Worm (Caenorhabditis elegans): ENCODE measurements around the gene srw-11.
"Not testable (repeated sequence)": the region's sequence is repeated elsewhere in the genome, so short reads cannot be mapped to it uniquely, and the experiment has no call there.

srw-11 gene

DNA sequence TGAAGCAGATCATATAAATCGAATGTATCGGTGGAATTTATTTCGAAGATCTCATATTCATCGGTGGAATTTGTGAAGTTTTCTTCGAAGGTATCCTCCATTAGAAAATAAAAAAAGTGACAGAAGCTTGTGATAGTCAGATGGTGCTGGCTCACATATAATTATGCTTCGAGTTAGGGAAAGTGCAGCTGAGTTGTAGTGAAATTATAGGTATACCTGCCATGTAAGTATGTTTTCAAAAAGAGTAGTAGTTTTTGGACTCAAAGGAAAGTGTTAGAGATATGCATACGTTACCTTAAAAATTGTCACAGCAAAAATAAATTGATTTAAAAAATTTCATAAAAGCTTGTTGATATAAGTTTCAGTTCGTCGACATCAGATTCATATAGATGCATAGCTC lies at the start of gene srw-11:
Gene srw-11 (minus strand): TSS at position 101 of the 400 bp plus-strand sequence.
- no peak for TF ChIP-seq unc-62 (GFP tag; optimal IDR thresholded peaks at IDR 0.05)

DNA sequence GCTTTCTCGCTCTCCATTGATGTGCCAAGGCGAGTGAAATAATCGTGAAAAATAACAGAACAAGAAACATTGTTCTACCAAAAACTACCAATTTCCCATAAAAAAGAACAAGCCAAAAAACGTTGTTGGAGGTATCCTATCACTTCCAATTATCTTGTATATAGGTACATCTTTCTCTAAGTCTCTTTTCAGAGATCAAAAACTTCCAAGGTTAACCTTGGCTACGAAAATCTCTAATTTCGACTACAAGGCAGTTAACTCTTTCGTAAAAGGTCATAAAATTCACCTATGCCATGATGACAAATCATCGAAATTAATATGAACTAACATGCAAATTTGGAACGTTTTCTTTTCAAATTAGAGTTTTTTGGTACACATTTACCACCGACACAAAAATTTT lies 47.7 kb upstream of the srw-11 start, which contains the start of gene cyp-34A1:
Gene cyp-34A1 (minus strand): TSS at position 101 of the 400 bp plus-strand sequence.
- TF ChIP-seq unc-62 (GFP tag; optimal IDR thresholded peaks at IDR 0.05), result no peak

DNA sequence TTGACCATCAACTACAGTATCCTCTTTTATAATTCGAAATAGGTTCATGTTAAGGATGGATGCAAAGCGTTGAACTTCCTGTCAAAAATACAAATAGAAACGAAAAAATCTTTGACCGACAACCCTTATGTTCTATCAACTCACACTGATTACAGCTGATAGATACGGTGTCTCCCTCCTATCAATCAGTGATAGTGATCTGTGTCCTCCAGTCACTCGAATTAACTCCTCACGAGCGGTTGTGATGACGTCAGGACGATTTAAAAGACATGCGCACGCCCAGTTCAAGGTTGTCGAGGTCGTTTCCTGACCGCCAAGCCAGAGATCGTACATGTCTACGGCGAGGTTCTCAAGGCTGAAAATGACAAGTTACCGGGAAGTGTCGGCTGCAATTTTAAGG lies 45.9 kb upstream of the srw-11 start:
- no peak for TF ChIP-seq unc-62 (GFP tag; optimal IDR thresholded peaks at IDR 0.05)

DNA sequence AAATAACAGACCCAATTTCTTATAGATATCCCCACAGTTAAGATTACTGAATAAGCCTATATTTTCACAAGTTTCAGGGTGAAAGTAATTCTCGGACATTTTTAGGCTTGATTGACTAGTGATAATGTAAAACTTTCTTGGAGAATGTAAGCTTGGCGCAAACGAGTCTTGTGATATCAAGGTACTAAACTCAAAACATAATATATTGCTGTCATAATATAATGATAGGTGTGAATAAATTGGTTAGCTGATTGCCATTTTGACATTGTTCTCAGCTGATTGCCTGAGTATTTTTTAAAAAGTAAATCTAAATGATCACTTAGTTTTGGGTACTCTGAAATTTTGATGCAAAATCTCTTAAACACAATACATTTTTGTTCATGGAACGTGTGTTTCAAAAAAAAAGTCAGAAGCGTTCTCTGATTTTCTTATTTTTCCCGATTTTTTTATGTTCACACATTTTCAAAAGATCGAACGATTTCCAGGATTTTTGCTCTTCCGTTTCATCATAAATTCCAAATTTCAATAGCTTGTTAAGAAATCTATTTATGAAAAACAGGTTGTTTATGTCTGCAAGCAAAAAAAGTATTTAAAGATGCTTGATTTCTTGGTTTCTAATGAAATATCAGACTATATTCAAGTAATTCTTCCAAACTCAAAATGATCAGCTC lies 41.3 kb upstream of the srw-11 start, which contains the start of the genes srw-19 and srx-51:
Gene srw-19 (minus strand): TSS at position 101 of the 671 bp plus-strand sequence.
Gene srx-51 (plus strand): TSS at position 621 of the 671 bp plus-strand sequence.
- TF ChIP-seq unc-62 (GFP tag; optimal IDR thresholded peaks at IDR 0.05), result no peak

DNA sequence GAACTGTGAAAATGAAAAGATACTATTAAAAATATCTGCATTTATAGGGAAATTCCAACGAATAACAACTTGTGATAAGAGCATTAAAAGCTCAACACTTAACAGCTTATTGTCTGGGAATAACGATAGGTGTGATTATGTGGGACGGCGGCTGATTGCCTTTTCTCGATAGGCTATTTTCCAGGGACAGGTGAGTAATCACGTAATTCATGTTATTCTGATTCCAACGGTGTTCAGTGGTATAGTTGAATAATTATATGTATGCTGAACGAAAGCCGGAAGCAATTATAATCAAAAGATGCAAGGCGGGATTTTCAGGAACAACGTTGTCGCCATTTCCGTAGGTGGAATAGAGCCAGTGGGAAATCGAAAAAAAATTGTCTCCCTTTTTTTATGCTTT lies 36.8 kb upstream of the srw-11 start, which contains the start of gene srw-17:
Gene srw-17 (minus strand): TSS at position 101 of the 400 bp plus-strand sequence.
- no peak for TF ChIP-seq unc-62 (GFP tag; optimal IDR thresholded peaks at IDR 0.05)

DNA sequence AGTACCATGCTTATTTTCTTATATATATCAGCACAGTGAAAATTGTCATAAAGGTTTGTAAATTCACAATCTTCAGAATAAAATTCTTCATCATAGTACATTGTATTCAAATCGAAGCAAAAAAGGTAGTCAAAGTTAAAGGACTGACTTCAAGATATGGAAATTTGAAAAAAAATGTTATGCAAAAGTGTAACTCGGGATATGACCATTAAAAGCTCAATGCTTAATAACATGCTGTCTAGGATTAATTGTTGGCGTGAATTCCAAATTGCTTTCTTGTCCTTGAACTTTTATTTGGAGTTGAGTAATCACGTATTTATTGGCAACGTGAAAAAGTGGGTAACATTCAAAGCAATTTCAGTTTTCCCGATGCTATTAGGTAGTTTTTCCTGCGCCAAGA lies 34.6 kb upstream of the srw-11 start, which contains the start of gene srw-16:
Gene srw-16 (minus strand): TSS at position 101 of the 400 bp plus-strand sequence.
- TF ChIP-seq unc-62 (GFP tag; optimal IDR thresholded peaks at IDR 0.05), result no peak

DNA sequence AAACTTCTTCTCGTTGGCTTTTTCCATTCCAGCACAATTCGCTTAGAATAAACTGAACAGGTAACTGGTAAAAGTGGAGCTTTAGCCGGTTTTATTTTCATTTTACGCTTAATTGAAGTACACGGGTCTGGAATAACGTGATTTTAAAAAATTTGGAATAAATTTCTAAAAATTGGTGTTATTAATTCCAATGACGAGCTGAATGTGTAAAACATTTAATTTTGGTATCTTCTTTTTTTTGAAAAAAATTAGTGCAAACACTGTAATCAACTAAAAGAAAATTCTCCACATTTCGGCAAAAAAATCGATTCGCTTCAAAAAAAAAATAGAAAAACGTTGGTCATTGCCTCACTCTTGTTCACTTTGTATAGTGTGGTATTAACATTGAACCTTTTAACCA lies 32.1 kb upstream of the srw-11 start, which contains the start of gene T10H4.4:
Gene T10H4.4 (minus strand): TSS at position 101 of the 400 bp plus-strand sequence.
- no peak for TF ChIP-seq unc-62 (GFP tag; optimal IDR thresholded peaks at IDR 0.05)

DNA sequence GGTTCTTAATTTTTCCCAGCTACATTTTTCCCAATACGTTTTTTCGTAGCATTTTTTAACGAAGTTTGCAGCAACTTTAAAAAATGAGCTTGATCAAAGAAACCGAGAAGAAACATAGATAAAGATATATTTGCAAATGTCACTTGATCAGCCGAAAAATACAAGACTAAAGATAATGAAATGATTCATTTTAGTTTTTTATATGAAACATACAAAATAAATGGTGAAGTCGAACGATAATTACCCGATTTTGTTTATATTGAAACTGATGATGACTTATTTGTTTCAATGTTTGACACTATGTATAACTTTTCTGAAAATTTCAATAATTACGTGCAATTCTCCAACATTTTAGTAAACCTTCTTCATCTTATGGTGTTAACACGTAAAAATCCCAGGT lies 28.2 kb upstream of the srw-11 start, which contains the start of gene srw-22:
Gene srw-22 (plus strand): TSS at position 301 of the 400 bp plus-strand sequence.
- no peak for TF ChIP-seq unc-62 (GFP tag; optimal IDR thresholded peaks at IDR 0.05)

DNA sequence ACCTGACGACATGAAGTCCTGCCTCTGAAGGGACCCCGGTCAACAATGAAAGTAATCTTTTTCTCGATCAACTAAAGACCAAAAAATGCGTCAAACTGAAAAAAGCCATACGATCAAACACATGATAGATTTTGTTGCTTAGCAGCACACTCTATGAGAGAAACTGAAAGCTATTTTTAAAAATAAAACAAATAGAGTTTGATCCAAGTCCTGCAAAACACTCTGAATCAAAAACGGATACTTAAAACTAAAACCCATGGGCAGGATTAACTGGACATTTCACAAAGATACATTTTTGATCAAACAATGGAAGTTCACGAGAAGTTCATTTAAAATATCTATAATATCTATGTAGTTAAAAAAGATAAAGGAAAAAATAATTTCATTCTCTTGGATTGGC lies 27.3 kb upstream of the srw-11 start, which contains the start of gene T10H4.13:
Gene T10H4.13 (minus strand): TSS at position 101 of the 400 bp plus-strand sequence.
- TF ChIP-seq unc-62 (GFP tag; optimal IDR thresholded peaks at IDR 0.05), result no peak

DNA sequence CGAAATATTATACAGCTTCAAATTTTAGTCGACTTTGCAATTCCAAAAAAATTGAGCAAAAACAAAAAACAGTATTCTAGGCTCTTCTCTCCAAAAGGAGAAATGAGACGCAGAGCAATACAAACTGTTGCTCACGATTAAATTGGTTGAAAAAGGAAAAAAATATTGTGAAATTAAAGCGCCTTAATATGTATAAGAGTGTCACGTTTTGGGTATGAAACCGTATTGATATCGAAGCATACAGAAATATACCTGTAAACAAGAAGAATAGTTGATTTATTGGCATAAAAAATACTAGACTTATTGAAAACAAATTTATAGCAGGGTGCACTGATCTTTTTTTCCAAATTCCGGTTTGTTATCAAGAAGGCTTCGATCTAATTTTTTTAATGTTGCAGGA lies 25.7 kb upstream of the srw-11 start, which contains the start of gene M01B2.13:
Gene M01B2.13 (minus strand): TSS at position 101 of the 400 bp plus-strand sequence.
- TF ChIP-seq unc-62 (GFP tag; optimal IDR thresholded peaks at IDR 0.05), result no peak

DNA sequence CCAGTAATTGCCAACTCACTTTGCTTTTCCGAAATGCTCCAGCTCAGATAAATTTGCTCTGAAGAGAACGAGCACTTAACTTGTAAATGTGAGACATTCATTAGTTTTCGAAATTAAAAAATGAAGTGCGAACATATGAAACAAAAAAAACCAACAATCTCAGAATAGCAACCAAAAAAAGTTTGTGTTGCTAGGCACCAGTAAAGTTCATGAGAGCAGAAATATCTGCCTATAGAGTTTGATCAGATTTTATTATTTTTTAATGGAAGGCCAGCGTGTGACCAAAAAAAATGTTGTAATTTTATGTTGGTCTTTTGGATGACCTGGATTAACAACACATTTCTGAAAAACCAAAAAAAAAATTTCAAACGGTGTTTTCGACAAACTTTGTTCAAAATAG lies 24.0 kb upstream of the srw-11 start, which contains the start of gene M01B2.12:
Gene M01B2.12 (minus strand): TSS at position 101 of the 400 bp plus-strand sequence.
- no peak for TF ChIP-seq unc-62 (GFP tag; optimal IDR thresholded peaks at IDR 0.05)

DNA sequence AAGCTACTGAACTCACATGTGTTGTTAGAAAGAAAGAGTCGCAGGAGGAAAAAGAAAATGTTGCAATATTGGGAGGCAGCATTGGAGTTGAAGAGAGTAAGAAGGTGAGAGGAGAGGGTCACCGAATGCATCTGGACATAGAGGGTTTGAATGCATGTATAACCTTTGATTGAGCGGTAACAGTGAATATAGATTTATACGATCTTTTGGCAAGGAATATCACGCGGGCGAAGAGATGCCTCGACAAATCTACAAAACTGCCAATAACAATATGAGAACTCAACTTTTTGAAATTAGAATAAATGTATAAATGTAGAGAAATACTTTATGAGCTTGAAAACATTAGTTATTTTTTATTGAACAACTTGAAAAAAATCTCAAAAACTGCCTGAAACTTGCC lies 22.2 kb upstream of the srw-11 start, which contains the start of gene M01B2.10:
Gene M01B2.10 (minus strand): TSS at position 101 of the 400 bp plus-strand sequence.
- not testable (repeated sequence) for TF ChIP-seq unc-62 (GFP tag; optimal IDR thresholded peaks at IDR 0.05)

DNA sequence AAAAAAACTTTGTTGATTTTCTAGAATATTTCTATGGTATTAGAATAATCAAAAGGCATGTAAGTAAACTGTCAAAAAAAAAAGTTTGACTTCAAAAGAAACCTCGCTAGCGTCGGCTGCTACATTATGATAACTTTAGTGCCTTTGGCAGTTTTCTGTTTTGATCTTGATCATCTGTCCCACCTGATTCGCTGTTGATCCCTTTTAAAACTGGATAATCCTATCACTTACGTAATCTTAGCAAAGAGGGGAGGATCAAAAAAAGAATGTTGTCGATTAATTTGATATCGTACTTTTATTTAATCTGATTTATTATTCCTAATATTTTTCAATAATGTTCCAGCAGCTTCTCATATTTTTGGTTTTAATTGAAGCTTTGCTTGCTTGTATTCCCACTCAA lies 19.8 kb upstream of the srw-11 start, which contains the start of gene M01B2.8:
Gene M01B2.8 (plus strand): TSS at position 301 of the 400 bp plus-strand sequence.
- no peak for TF ChIP-seq unc-62 (GFP tag; optimal IDR thresholded peaks at IDR 0.05)

DNA sequence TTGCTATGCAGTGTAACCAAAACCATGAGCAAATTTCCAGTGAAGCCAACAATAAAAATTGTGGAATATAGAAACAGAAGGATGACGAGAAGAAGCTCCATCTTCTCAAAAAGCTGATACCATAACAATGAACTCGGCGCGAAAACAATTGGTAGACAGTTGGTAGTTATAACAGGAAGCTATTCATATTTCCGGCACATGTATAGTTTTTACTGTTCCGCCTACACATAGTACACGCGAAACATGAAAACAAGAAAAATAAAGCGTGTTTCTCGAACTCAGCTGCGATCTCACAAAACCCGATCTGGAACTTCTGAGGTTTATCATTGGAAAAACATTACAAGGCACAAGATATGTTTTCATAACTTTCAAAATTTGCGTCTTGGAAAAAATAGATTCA lies 18.9 kb upstream of the srw-11 start, which contains the start of gene srsx-37:
Gene srsx-37 (minus strand): TSS at position 101 of the 400 bp plus-strand sequence.
- TF ChIP-seq unc-62 (GFP tag; optimal IDR thresholded peaks at IDR 0.05), result no peak

DNA sequence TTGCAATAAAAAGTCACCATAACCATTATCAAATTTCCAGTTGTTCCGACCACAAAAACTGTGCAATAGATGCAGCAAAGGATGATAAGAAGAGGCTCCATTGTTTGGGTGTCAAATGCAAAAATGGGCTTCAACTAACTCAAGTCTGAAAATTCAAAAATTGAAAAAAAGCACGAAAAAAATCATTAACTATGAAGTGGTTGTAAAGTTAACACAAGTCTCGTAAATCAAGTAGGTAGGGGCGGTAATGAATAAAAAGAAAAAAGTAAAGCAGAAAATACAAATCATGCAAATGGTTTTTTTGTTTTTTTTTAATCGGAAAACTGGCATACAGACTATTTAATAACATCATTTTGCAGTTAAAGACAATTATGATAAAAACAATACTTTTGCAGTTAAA lies 16.6 kb upstream of the srw-11 start, which contains the start of gene srsx-39:
Gene srsx-39 (minus strand): TSS at position 101 of the 400 bp plus-strand sequence.
- TF ChIP-seq unc-62 (GFP tag; optimal IDR thresholded peaks at IDR 0.05), result not testable (repeated sequence)

DNA sequence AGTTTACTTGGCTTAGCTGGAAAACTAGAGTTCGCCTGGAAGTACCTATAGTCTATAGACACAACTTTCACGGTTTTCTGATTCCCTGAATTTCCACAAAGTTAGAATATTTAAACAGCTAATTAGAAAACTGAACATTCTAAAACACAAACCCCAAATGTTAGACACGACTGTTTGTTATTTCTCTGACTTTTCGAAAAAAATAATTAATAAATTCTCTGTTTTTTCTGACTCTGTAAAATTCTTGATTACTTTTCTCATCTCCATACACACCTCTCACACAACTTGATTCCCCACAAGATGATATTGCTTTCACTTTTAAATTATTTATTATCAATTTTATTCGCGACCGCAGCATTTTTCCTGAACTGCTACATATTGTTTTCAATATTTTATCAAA lies 13.4 kb upstream of the srw-11 start, which contains the start of gene srbc-75:
Gene srbc-75 (plus strand): TSS at position 301 of the 400 bp plus-strand sequence.
- no peak for TF ChIP-seq unc-62 (GFP tag; optimal IDR thresholded peaks at IDR 0.05)

Measured in whole organism, dauer.